Fruit fly (Drosophila melanogaster): Measurements from ENCODE around the gene CG8065.

DNA sequence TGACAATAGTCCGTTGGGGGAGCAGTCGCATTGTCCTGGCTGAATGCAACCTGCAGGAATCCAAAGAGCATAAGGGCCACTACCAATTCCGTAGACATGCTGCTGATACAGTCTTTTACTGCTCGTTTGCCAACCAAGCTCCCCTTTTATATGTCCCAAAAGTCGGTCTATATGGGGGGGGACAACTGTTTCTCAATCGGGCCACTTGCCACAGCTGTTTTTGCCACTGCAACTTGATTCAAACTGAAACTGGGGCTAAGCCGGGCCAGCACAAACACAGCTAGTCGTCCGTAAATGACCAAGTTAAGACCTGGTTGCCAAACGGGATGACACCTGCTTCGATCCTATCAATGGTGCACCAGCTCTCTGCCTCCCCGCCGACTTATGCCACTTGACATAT is 48.5 kb upstream of the CG8065 start, which contains the start of gene CG6628:
- TF ChIP-seq CG8478 (optimal IDR thresholded peaks at IDR 0.05) (no peak), CTCF (optimal IDR thresholded peaks at IDR 0.05) (no peak)
